Worm (Caenorhabditis elegans) whole organism, L4/young adult: ENCODE measurements around the gene W04E12.2.

Source experiments
- W03F9.2 ChIP-seq: fragments of 150-350 bp; optimal IDR thresholded peaks from 2 replicates; lab custom pipeline; 2014; ENCODE audit warnings: missing biosample characterization, missing genetic modification characterization
- dao-5 ChIP-seq: sonication (generic microtip); optimal IDR thresholded peaks from 2 replicates; lab custom pipeline; 2016; ENCODE audit warnings: missing genotype, missing genetic modification characterization, moderate library complexity, missing compliant biosample characterization
- him-1 ChIP-seq: sonication (generic microtip); optimal IDR thresholded peaks from 2 replicates; lab custom pipeline; 2016; ENCODE audit warnings: missing genotype, missing genetic modification reagents, missing genetic modification characterization, missing compliant biosample characterization

DNA sequence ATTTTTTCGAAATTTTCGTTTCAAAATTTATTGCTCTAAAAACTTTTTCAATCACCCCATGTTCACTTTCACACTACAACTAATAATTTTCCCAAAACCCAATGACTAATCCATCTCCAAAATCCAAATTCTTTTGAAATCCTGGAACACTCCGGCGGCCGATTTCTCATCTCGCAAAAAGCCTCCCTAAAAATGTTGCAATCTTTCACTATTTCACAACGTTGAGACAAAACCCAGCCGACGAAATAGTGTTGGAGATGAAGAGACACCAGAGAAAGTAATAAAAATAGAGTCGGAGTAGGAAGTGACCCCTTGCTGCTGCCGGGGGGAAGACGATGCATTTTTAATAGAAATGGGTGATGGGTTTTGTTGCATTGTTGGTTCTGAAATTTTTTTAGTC is 16.3 kb downstream of the W04E12.2 start:
- TF ChIP-seq dao-5 (no peak), him-1 (tag; lab: Kevin White, UChicago) (no peak), W03F9.2 (tag; lab: Kevin White, UChicago) (no peak)
